Worm (Caenorhabditis elegans) whole organism, L3 larva: ENCODE measurements around the gene srv-1.

Experiments used
- R02D3.7 ChIP-seq: fragments of 150-350 bp; optimal IDR thresholded peaks from 2 replicates; lab custom pipeline; 2014; ENCODE audit warnings: missing biosample characterization, missing genetic modification characterization
- ZK546.5 ChIP-seq: sonication (generic microtip); optimal IDR thresholded peaks from 2 replicates; lab custom pipeline; 2017; ENCODE audit warnings: missing biosample characterization, missing genetic modification characterization
- aly-2 ChIP-seq: fragments of 150-350 bp; optimal IDR thresholded peaks from 2 replicates; lab custom pipeline; 2014; ENCODE audit warnings: missing biosample characterization, missing genetic modification characterization
- ama-1 ChIP-seq: fragments of 150-350 bp; optimal IDR thresholded peaks from 2 replicates; lab custom pipeline; 2018
- ceh-16 ChIP-seq: sonication (generic microtip); optimal IDR thresholded peaks from 2 replicates; lab custom pipeline; 2017; ENCODE audit warnings: missing biosample characterization, missing genetic modification characterization
- ceh-28 ChIP-seq: fragments of 150-350 bp; optimal IDR thresholded peaks from 2 replicates; lab custom pipeline; 2014; ENCODE audit warnings: missing biosample characterization, missing genetic modification reagents, missing genetic modification characterization
- ceh-82 ChIP-seq: fragments of 150-350 bp; optimal IDR thresholded peaks from 2 replicates; lab custom pipeline; 2014; ENCODE audit warnings: missing biosample characterization, missing genetic modification characterization
- ceh-9 ChIP-seq: sonication (generic microtip); optimal IDR thresholded peaks from 2 replicates; lab custom pipeline; 2018; ENCODE audit warnings: missing biosample characterization, missing genetic modification characterization
- egl-27 ChIP-seq: sonication (generic microtip); optimal IDR thresholded peaks from 4 replicates; lab custom pipeline; 2017; ENCODE audit warnings: missing biosample characterization, missing genetic modification reagents, missing genetic modification characterization
- elt-1 ChIP-seq: fragments of 150-350 bp; optimal IDR thresholded peaks from 2 replicates; lab custom pipeline; 2014; ENCODE audit warnings: missing biosample characterization, missing genetic modification characterization
- elt-2 ChIP-seq: sonication (generic microtip); optimal IDR thresholded peaks from 2 replicates; lab custom pipeline; 2016; ENCODE audit warnings: missing genetic modification reagents, mild to moderate bottlenecking, missing genetic modification characterization, missing compliant biosample characterization
- elt-3 ChIP-seq, 3 experiments: fragments of 150-350 bp in 1 of 3; sonication (generic microtip) in 2 of 3; optimal IDR thresholded peaks; 2 replicates in 2 of 3; 4 replicates in 1 of 3; lab custom pipeline; 2014 to 2017; ENCODE audit warnings: missing biosample characterization in 3 of 3, missing genetic modification characterization in 3 of 3
- eor-1 ChIP-seq, 2 experiments: fragments of 150-350 bp; optimal IDR thresholded peaks; 2 replicates each; lab custom pipeline; 2014 to 2018; ENCODE audit warnings: missing biosample characterization in 2 of 2, missing genetic modification characterization in 2 of 2
- fkh-10 ChIP-seq: sonication (generic microtip); optimal IDR thresholded peaks from 2 replicates; lab custom pipeline; 2017; ENCODE audit warnings: missing biosample characterization, missing genetic modification reagents, missing genetic modification characterization
- fkh-2 ChIP-seq: fragments of 150-350 bp; optimal IDR thresholded peaks from 2 replicates; lab custom pipeline; 2014; ENCODE audit warnings: missing biosample characterization, missing genetic modification reagents, missing genetic modification characterization
- fos-1 ChIP-seq: fragments of 150-350 bp; optimal IDR thresholded peaks from 2 replicates; lab custom pipeline; 2014; ENCODE audit warnings: missing biosample characterization, missing genetic modification characterization
- hmg-11 ChIP-seq: sonication (generic microtip); optimal IDR thresholded peaks from 2 replicates; lab custom pipeline; 2016; ENCODE audit warnings: missing genetic modification characterization, missing compliant biosample characterization
- jun-1 ChIP-seq: fragments of 150-350 bp; optimal IDR thresholded peaks from 2 replicates; lab custom pipeline; 2014; ENCODE audit warnings: missing biosample characterization, missing genetic modification reagents, missing genetic modification characterization
- lin-15B ChIP-seq: fragments of 150-350 bp; optimal IDR thresholded peaks from 2 replicates; lab custom pipeline; 2014; ENCODE audit warnings: missing biosample characterization, missing genetic modification characterization
- lin-39 ChIP-seq: fragments of 150-350 bp; optimal IDR thresholded peaks from 2 replicates; lab custom pipeline; 2018; ENCODE audit warnings: missing biosample characterization, missing genetic modification reagents, missing genetic modification characterization
- lsy-12 ChIP-seq: sonication (generic microtip); optimal IDR thresholded peaks from 2 replicates; lab custom pipeline; 2016; ENCODE audit warnings: mild to moderate bottlenecking, missing genetic modification characterization, missing compliant biosample characterization
- mdl-1 ChIP-seq: fragments of 150-350 bp; optimal IDR thresholded peaks from 2 replicates; lab custom pipeline; 2014; ENCODE audit warnings: missing biosample characterization, missing genetic modification characterization
- mml-1 ChIP-seq: fragments of 150-350 bp; sonication (generic microtip); optimal IDR thresholded peaks from 3 replicates; lab custom pipeline; 2014; ENCODE audit warnings: missing biosample characterization, missing genetic modification characterization
- nfya-1 ChIP-seq: sonication (generic microtip); optimal IDR thresholded peaks from 2 replicates; lab custom pipeline; 2017; ENCODE audit warnings: missing genetic modification characterization, mild to moderate bottlenecking, missing compliant biosample characterization, antibody characterized with exemption, moderate library complexity; ENCODE audit not compliant: insufficient read depth
- nhr-11 ChIP-seq: fragments of 150-350 bp; optimal IDR thresholded peaks from 2 replicates; lab custom pipeline; 2014; ENCODE audit warnings: missing biosample characterization, missing genetic modification characterization
- nhr-12 ChIP-seq: fragments of 150-350 bp; optimal IDR thresholded peaks from 2 replicates; lab custom pipeline; 2014; ENCODE audit warnings: missing biosample characterization, missing genetic modification characterization
- nhr-23 ChIP-seq: fragments of 150-350 bp; optimal IDR thresholded peaks from 2 replicates; lab custom pipeline; 2014; ENCODE audit warnings: missing biosample characterization, missing genetic modification reagents, missing genetic modification characterization
- nhr-237 ChIP-seq: fragments of 150-350 bp; optimal IDR thresholded peaks from 2 replicates; lab custom pipeline; 2014; ENCODE audit warnings: missing biosample characterization, missing genetic modification characterization
- nhr-25 ChIP-seq: sonication (generic microtip); optimal IDR thresholded peaks from 2 replicates; lab custom pipeline; 2017; ENCODE audit warnings: missing biosample characterization, missing genetic modification characterization
- nhr-28 ChIP-seq: fragments of 150-350 bp; optimal IDR thresholded peaks from 2 replicates; lab custom pipeline; 2014; ENCODE audit warnings: missing biosample characterization, missing genetic modification characterization
- nhr-43 ChIP-seq: sonication (generic microtip); optimal IDR thresholded peaks from 2 replicates; lab custom pipeline; 2016; ENCODE audit warnings: mild to moderate bottlenecking, missing genetic modification characterization, missing compliant biosample characterization; ENCODE audit not compliant: poor library complexity, severe bottlenecking
- nhr-67 ChIP-seq: fragments of 150-350 bp; optimal IDR thresholded peaks from 2 replicates; lab custom pipeline; 2014; ENCODE audit warnings: missing biosample characterization, missing genetic modification characterization
- nhr-76 ChIP-seq: fragments of 150-350 bp; sonication (generic microtip); optimal IDR thresholded peaks from 5 replicates; lab custom pipeline; 2014; ENCODE audit warnings: missing biosample characterization, missing genetic modification characterization
- nhr-77 ChIP-seq: fragments of 150-350 bp; optimal IDR thresholded peaks from 2 replicates; lab custom pipeline; 2014; ENCODE audit warnings: missing biosample characterization, missing genetic modification characterization
- pha-4 ChIP-seq: fragments of 150-350 bp; optimal IDR thresholded peaks from 2 replicates; lab custom pipeline; 2014; ENCODE audit warnings: missing biosample characterization, missing genetic modification reagents, missing genetic modification characterization
- pqm-1 ChIP-seq: fragments of 150-350 bp; optimal IDR thresholded peaks from 2 replicates; lab custom pipeline; 2017; ENCODE audit warnings: missing biosample characterization, missing genetic modification characterization, inconsistent platforms
- sea-2 ChIP-seq: fragments of 150-350 bp; sonication (generic microtip); optimal IDR thresholded peaks from 4 replicates; lab custom pipeline; 2014; ENCODE audit warnings: missing biosample characterization, missing genetic modification reagents, missing genetic modification characterization
- skn-1 ChIP-seq: fragments of 150-350 bp; optimal IDR thresholded peaks from 2 replicates; lab custom pipeline; 2014; ENCODE audit warnings: missing biosample characterization, missing genetic modification characterization
- snpc-4 ChIP-seq: fragments of 150-350 bp; optimal IDR thresholded peaks from 2 replicates; lab custom pipeline; 2014; ENCODE audit warnings: missing biosample characterization, missing genetic modification characterization
- unc-39 ChIP-seq: sonication (generic microtip); optimal IDR thresholded peaks from 4 replicates; lab custom pipeline; 2017; ENCODE audit warnings: missing biosample characterization, missing genetic modification characterization
- unc-62 ChIP-seq: fragments of 150-350 bp; sonication (generic microtip); optimal IDR thresholded peaks from 4 replicates; lab custom pipeline; 2014; ENCODE audit warnings: missing biosample characterization, missing genetic modification reagents, missing genetic modification characterization
- zag-1 ChIP-seq: fragments of 150-350 bp; optimal IDR thresholded peaks from 2 replicates; lab custom pipeline; 2014; ENCODE audit warnings: missing biosample characterization, missing genetic modification characterization
- ztf-11 ChIP-seq: fragments of 150-350 bp; optimal IDR thresholded peaks from 2 replicates; lab custom pipeline; 2014; ENCODE audit warnings: missing biosample characterization, missing genetic modification characterization
- ztf-4 ChIP-seq: fragments of 150-350 bp; optimal IDR thresholded peaks from 2 replicates; lab custom pipeline; 2014; ENCODE audit warnings: missing biosample characterization, missing genetic modification characterization

srv-1 gene

DNA sequence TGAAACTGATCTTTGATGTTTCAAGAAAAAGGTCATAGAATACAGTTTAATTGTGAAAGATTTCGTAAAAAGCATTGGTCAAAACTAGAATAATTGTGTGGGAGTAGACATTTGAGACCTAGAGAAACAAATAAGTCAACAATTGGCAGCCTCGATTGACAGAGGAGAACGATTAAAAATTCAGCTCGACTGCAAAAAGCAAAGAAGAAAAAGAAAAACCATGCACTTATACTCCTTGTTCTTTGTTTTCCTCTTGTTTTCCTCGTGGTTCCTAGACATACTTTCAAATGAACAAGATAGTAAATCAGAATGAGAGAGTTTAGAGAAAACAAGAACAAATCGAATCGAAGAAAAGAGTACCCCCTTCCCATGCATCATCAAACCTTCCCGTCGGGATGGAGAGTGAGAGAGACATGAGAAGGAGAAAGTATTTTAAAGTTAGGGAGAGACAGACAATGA lies 7.2 kb downstream of the srv-1 start:
- no peak for TF ChIP-seq egl-27
- TF ChIP-seq ceh-16: no peak
- TF ChIP-seq pha-4 (tag; lab: Kevin White, UChicago): peak; percentile 79
- TF ChIP-seq R02D3.7 (tag; lab: Kevin White, UChicago): no peak
- no peak for TF ChIP-seq unc-62 (GFP tag; lab: Kevin White, UChicago)
- TF ChIP-seq elt-1: no peak
- TF ChIP-seq ceh-9 (tag; lab: Kevin White, UChicago): no peak
- TF ChIP-seq nfya-1 (tag; lab: Kevin White, UChicago): peak; percentile 33
- TF ChIP-seq nhr-76 (tag; lab: Kevin White, UChicago): no peak
- no peak for TF ChIP-seq nhr-12 (tag; lab: Kevin White, UChicago)
- no peak for TF ChIP-seq ztf-11 (tag; lab: Kevin White, UChicago)
- no peak for TF ChIP-seq lin-39 (tag; lab: Kevin White, UChicago)
- TF ChIP-seq ztf-4: no peak
- peak; percentile 77 for TF ChIP-seq elt-2 (tag; lab: Kevin White, UChicago)
- no peak for TF ChIP-seq nhr-43 (tag; lab: Kevin White, UChicago)
- TF ChIP-seq nhr-11: no peak
- no peak for TF ChIP-seq ZK546.5
- TF ChIP-seq unc-39 (tag; lab: Kevin White, UChicago): no peak
- peak; percentile 14 for TF ChIP-seq mdl-1 (tag; lab: Kevin White, UChicago)
- TF ChIP-seq zag-1 (tag; lab: Kevin White, UChicago): no peak
- peak; percentile 36 for TF ChIP-seq ceh-28 (tag; lab: Kevin White, UChicago)
- no peak for TF ChIP-seq nhr-67 (tag; lab: Kevin White, UChicago)
- TF ChIP-seq snpc-4 (tag; lab: Kevin White, UChicago): no peak
- no peak for TF ChIP-seq eor-1 (tag; optimal IDR thresholded peaks at IDR 0.05; lab: Kevin White, UChicago)
- peak; percentile 31 for TF ChIP-seq skn-1 (tag; lab: Kevin White, UChicago)
- TF ChIP-seq nhr-28 (tag; lab: Kevin White, UChicago): no peak
- no peak for TF ChIP-seq hmg-11 (tag; lab: Kevin White, UChicago)
- no peak for TF ChIP-seq aly-2 (tag; lab: Kevin White, UChicago)
- no peak for TF ChIP-seq fkh-10 (GFP tag; lab: Kevin White, UChicago)
- TF ChIP-seq nhr-237 (tag; lab: Kevin White, UChicago): no peak
- TF ChIP-seq lsy-12 (tag; lab: Kevin White, UChicago): no peak
- TF ChIP-seq nhr-23 (tag; lab: Kevin White, UChicago): peak; percentile 63
- TF ChIP-seq pqm-1 (tag; lab: Kevin White, UChicago): peak; percentile 79
- TF ChIP-seq fkh-2 (tag; lab: Kevin White, UChicago): no peak
- TF ChIP-seq lin-15B (tag; lab: Kevin White, UChicago): peak; percentile 29
- TF ChIP-seq jun-1 (tag; lab: Kevin White, UChicago): peak; percentile 81
- no peak for TF ChIP-seq ceh-82 (tag; lab: Kevin White, UChicago)
- no peak for TF ChIP-seq elt-3 (tag; optimal IDR thresholded peaks at IDR 0.05; lab: Kevin White, UChicago)
- no peak for TF ChIP-seq mml-1 (tag; lab: Kevin White, UChicago)
- no peak for TF ChIP-seq nhr-77 (tag; lab: Kevin White, UChicago)
- peak; percentile 3 for TF ChIP-seq nhr-25 (tag; lab: Kevin White, UChicago)
- TF ChIP-seq ama-1 (lab: Kevin White, UChicago): no peak
- no peak for TF ChIP-seq fos-1

DNA sequence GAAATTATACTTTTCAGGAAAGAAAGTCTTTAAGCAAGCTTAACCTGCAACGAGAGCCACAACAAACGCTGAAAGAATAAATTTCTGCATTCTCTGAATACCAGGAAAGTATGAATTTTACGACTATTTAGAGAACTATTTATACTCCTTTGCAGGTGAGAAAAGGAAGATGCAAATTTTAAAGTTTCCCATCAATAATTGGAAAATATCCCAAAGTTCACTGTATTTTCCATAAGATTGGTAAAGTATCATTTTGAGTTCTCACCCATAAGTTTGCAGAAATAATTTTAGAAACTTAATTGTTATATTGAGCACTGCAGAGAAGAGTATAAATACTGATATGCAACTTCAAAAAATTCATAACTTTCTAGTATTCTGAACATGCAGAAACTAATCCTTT lies 9.3 kb downstream of the srv-1 start, which contains the start of gene clec-158:
TSS of gene clec-158 (minus strand) at position 101 of the 400 bp plus-strand sequence.
- TF ChIP-seq mdl-1 (tag; lab: Kevin White, UChicago): no peak
- no peak for TF ChIP-seq mml-1 (tag; lab: Kevin White, UChicago)
- TF ChIP-seq lin-15B (tag; lab: Kevin White, UChicago): no peak
- TF ChIP-seq fkh-10 (GFP tag; lab: Kevin White, UChicago): no peak
- no peak for TF ChIP-seq nfya-1 (tag; lab: Kevin White, UChicago)
- no peak for TF ChIP-seq fos-1
- TF ChIP-seq sea-2 (GFP tag; lab: Kevin White, UChicago): no peak
